Fruit fly (Drosophila melanogaster) whole organism, embryonic: Measurements from ENCODE around the gene Ppox.

Experiments used
- CG14710 ChIP-seq: fragments of 200-800 bp; sonication (Bioruptor generic); optimal IDR thresholded peaks from 3 replicates; lab custom pipeline; 2019; ENCODE audit warnings: missing biosample characterization, mild to moderate bottlenecking, missing genetic modification characterization, moderate library complexity
- sna ChIP-seq: fragments of 200-800 bp; sonication (Bioruptor generic); IDR thresholded peaks from 2 replicates; pipeline ENCODE4 v1.3.6; 2022; ENCODE audit warnings: missing biosample characterization, missing genetic modification characterization; ENCODE audit not compliant: partially characterized antibody
- trh ChIP-seq: fragments of 200-800 bp; sonication (Bioruptor generic); optimal IDR thresholded peaks from 2 replicates; lab custom pipeline; 2016; ENCODE audit warnings: missing biosample characterization, missing genetic modification characterization

DNA sequence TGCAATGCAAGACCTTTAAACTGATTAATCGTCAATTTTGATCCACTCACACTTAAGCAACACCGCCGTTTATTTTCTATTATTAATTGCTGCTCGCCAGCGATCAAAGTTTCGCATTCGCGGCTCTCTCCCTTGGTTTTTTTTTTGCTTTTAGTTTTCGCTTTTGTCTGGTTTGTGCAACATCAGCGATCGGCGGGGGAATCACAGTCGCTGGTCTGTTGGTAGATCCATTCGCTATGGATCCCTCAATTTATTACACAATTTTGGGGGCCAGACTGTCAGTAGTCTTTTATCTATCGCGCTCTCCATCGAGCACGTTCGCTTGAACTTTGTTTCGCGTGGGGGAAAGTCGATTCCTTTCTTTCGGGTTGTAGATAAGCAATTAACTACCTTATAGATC is 35.0 kb downstream of the Ppox start:
- TF ChIP-seq sna (GFP tag; lab: Robert Waterston, UW), result no peak
- TF ChIP-seq CG14710 (tag; lab: Kevin White, UChicago), result no peak
- TF ChIP-seq trh (GFP tag; lab: Kevin White, UChicago), result no peak
